Worm (Caenorhabditis elegans) whole organism, midembryonic: Measurements from ENCODE around the gene cest-3.

Experiments used
- T22C8.4 ChIP-seq: fragments of 200-800 bp; sonication (Bioruptor generic); IDR thresholded peaks from 2 replicates; pipeline ENCODE4 v1.3.6; 2022; ENCODE audit warnings: missing genetic modification characterization, missing compliant biosample characterization
- cog-1 ChIP-seq: sonication (generic microtip); optimal IDR thresholded peaks from 2 replicates; lab custom pipeline; 2016; ENCODE audit warnings: missing genetic modification characterization, missing compliant biosample characterization
- flt-1 ChIP-seq: fragments of 200-800 bp; sonication (Bioruptor generic); IDR thresholded peaks from 2 replicates; pipeline ENCODE4 v1.3.6; 2022; ENCODE audit warnings: missing genetic modification characterization, missing compliant biosample characterization
- klf-2 ChIP-seq: fragments of 200-800 bp; sonication (Bioruptor generic); conservative IDR thresholded peaks from 2 replicates; pipeline ENCODE4 v1.3.6; 2022; ENCODE audit warnings: missing genetic modification reagents, missing genetic modification characterization, missing compliant biosample characterization
- med-1 ChIP-seq: sonication (generic microtip); optimal IDR thresholded peaks from 2 replicates; lab custom pipeline; 2017; ENCODE audit warnings: missing genetic modification characterization, mild to moderate bottlenecking, missing compliant biosample characterization, antibody characterized with exemption, missing genetic modification reagents; ENCODE audit not compliant: insufficient read depth
- ref-1 ChIP-seq: fragments of 200-800 bp; sonication (Bioruptor generic); conservative IDR thresholded peaks from 2 replicates; pipeline ENCODE4 v1.3.6; 2022; ENCODE audit warnings: missing genetic modification reagents, missing genetic modification characterization, missing compliant biosample characterization
- tab-1 ChIP-seq: fragments of 200-800 bp; sonication (Bioruptor generic); IDR thresholded peaks from 2 replicates; pipeline ENCODE4 v1.3.6; 2022; ENCODE audit warnings: missing genetic modification characterization, missing compliant biosample characterization
- ztf-23 ChIP-seq: fragments of 200-800 bp; sonication (Bioruptor generic); IDR thresholded peaks from 2 replicates; pipeline ENCODE4 v1.3.6; 2022; ENCODE audit warnings: missing genetic modification reagents, missing genetic modification characterization, missing compliant biosample characterization
- ztf-29 ChIP-seq: fragments of 200-800 bp; sonication (Bioruptor generic); IDR thresholded peaks from 2 replicates; pipeline ENCODE4 v1.3.6; 2022; ENCODE audit warnings: missing genetic modification reagents, missing genetic modification characterization, missing compliant biosample characterization

The cest-3 gene

DNA sequence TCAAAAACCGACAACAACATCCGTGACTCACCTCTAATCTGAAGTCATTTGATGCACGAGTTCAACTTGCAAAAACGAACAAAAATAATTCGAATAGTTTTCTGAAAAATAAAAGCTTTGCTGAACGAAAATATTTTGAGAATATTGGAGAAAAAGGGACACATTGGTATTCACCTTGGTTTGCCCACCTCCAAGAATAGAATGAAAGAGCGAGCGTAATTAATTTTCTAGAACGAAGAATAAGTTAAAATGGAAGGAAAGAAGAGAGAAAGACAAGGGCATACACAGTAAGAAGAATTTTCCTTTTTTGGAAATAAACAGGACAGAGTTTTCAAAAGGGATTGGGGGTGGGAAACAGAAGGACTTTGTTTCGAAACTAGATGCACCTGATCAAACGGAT is 28.6 kb upstream of the cest-3 start, which contains the start of gene cab-1:
Gene cab-1 (minus strand): TSS at position 101 of the 400 bp plus-strand sequence.
- TF ChIP-seq T22C8.4 (GFP tag; lab: Robert Waterston, UW) (no peak), ztf-29 (no peak), flt-1 (no peak), tab-1 (GFP tag; lab: Robert Waterston, UW) (no peak), ref-1 (GFP tag; lab: Robert Waterston, UW) (no peak), med-1 (no peak), cog-1 (no peak), ztf-23 (no peak), klf-2 (no peak)

DNA sequence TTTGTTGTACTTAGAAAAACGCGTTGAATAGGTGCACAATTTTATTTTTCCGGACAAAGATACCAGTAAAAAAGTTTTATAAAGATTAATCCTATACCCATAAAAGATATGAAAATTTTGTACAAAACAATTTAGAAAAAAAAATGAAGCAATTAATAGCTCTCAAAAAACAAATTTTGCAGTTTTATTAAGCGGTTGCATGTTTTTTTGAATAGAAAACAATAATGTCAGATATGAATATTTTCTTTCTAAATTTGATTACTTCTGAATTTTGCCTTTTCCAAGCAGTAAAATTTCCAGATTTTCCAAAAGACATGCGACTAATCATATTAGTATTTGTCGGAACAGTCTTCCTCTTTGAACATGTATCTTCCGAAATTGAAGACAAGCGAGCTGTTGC is 24.5 kb upstream of the cest-3 start, which contains the start of gene C23H4.8:
Gene C23H4.8 (plus strand): TSS at position 301 of the 400 bp plus-strand sequence.
- TF ChIP-seq ztf-29: no peak
- no peak for TF ChIP-seq med-1
- TF ChIP-seq ref-1 (GFP tag; lab: Robert Waterston, UW): no peak
- TF ChIP-seq ztf-23: no peak
- no peak for TF ChIP-seq klf-2
- no peak for TF ChIP-seq cog-1
- TF ChIP-seq flt-1: no peak
- TF ChIP-seq tab-1 (GFP tag; lab: Robert Waterston, UW): no peak
- TF ChIP-seq T22C8.4 (GFP tag; lab: Robert Waterston, UW): no peak

DNA sequence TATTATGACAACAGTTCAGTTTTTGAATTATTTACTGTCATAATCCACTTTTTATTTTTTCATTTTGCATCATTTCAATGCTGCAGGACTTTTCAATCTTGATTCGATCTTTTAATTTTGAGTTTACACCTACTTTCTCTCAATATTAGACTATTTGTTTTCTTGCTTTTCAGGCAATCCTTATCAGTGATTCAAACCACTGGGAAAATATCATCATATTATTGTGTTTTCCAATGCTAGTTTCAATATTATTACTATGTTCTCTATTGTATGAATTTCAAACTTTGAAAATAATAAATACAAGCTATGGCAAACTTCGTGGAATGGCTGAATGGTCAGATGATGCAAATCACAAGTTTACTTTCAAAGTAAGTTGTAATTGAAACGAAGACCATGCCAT is 22.0 kb upstream of the cest-3 start, which contains the start of gene cest-8:
Gene cest-8 (plus strand): TSS at position 184 of the 400 bp plus-strand sequence.
- no peak for TF ChIP-seq tab-1 (GFP tag; lab: Robert Waterston, UW)
- TF ChIP-seq med-1: no peak
- TF ChIP-seq ztf-29: no peak
- TF ChIP-seq T22C8.4 (GFP tag; lab: Robert Waterston, UW): no peak
- TF ChIP-seq ztf-23: no peak
- no peak for TF ChIP-seq cog-1

DNA sequence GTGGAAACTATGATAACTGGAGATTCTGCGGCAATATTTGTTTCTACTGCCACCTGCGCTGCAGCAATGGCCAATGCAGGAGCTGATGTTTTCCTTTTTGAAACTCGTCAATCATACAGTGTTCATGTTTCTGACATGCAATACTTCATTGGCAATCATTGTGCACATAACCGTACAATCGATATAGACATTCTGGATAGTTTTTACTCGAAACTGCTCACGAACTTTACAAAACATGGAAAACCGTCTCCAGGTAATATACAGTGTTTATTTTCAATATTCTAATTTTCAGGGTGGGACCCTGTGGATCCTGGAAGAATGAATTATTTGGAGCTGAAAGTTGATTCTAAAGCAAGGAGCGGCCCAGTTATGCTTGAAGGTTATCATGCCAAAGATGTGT is 19.6 kb upstream of the cest-3 start, which contains the start of gene cest-9.2:
Gene cest-9.2 (plus strand): TSS at position 301 of the 400 bp plus-strand sequence.
- no peak for TF ChIP-seq klf-2
- no peak for TF ChIP-seq flt-1

DNA sequence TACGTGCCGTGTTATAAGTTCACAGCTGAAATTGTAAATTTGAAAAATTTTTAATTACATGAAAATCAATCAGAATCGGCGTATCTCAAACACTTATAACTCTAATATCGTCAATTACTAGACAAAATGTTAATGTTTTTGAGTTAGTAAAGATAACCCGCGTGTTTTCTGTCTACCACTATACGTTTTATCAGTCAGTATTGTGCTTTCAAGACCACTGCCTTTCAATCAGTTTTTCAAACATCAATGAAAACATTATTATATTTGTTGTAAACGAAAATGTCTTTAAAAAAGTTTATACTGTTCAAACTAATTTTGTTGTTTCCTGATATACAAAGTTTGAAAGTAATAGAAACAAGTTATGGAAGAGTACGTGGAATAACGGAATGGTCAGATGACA is 18.7 kb upstream of the cest-3 start:
- no peak for TF ChIP-seq T22C8.4 (GFP tag; lab: Robert Waterston, UW)
- no peak for TF ChIP-seq med-1
- TF ChIP-seq ref-1 (GFP tag; lab: Robert Waterston, UW): no peak
- no peak for TF ChIP-seq klf-2
- no peak for TF ChIP-seq cog-1

DNA sequence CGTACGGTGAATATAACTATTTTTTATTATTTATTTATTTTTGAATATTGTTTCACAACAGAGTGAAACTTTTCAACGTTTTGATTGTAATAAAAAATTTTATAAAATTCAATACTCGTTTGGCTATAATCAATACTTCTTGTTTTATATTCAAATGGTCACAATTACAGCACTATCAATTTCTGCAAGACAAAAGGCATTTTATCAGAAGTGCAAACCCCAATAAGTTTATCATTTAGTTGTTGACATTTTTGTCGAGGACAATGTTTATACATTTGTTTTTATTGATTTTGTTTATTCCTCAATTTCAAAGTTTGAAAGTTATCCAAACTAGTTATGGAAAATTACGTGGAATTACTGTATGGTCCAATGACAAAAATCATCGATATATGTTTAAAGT is 15.5 kb upstream of the cest-3 start, which contains the start of gene cest-9.1:
Gene cest-9.1 (plus strand): TSS at position 213 of the 400 bp plus-strand sequence.
- TF ChIP-seq ztf-29 (no peak), tab-1 (GFP tag; lab: Robert Waterston, UW) (no peak), T22C8.4 (GFP tag; lab: Robert Waterston, UW) (no peak), flt-1 (no peak), ztf-23 (no peak), klf-2 (no peak), cog-1 (no peak), ref-1 (GFP tag; lab: Robert Waterston, UW) (no peak), med-1 (no peak)

DNA sequence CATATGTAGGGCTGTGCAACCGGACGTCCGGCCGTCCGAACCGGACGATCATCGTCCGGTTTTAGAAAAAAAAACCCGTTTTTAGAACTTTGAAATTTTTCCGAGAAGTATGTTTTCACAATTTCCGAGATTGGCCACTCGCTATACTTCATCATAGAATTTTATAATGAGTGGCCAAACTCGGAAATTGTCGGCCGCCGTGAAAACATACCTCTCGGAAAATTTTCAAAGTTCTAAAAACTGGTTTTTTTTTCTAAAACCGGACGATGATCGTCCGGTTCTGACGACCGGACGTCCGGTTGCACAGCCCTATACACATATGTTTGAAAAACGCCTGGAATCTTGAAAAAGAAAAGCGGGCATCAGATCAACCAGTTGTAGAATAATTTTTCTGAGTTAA is 14.3 kb upstream of the cest-3 start:
- TF ChIP-seq klf-2 (no peak), flt-1 (no peak), ztf-29 (no peak), T22C8.4 (GFP tag; lab: Robert Waterston, UW) (no peak), med-1 (no peak), ref-1 (GFP tag; lab: Robert Waterston, UW) (no peak), tab-1 (GFP tag; lab: Robert Waterston, UW) (no peak), ztf-23 (no peak), cog-1 (no peak)

DNA sequence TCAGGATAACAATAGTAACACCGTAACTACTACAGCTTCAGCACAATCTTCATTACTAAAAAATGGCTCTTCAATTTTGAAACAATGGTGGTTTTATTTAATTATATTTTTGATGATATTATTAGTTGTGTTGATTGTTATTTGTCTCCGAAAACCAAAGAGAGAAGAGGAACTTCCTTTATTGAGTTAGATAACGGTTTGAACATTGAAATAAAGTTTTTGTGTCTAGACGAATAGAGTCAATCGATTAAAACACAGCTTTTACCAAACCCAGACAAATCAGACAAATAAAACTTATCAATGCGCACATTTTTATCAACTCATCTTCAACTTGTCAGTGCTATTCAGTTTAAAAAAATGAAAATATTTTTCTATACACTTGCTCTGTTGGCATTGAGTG is 11.8 kb upstream of the cest-3 start, which contains the start of gene cest-7:
Gene cest-7 (plus strand): TSS at position 301 of the 400 bp plus-strand sequence.
- no peak for TF ChIP-seq ref-1 (GFP tag; lab: Robert Waterston, UW)

DNA sequence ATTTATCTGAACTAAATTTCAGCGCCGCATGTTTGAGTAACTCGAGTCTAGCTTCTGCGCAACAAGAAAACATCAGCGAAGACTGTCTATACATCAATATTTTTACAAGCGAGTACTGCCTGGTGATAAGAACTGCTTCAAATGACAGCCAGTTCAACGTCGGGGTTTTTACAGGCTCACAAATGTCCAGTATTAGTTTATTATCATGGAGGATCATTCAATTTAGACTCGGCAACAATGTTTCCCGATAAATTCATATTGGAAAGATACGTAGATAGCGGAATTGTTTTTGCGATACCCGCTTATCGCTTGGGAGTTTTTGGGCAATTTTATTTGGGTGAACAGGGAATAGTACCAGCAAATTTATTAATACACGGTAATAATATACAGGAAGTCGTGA is 11.1 kb upstream of the cest-3 start:
- TF ChIP-seq tab-1 (GFP tag; lab: Robert Waterston, UW) (no peak), ref-1 (GFP tag; lab: Robert Waterston, UW) (no peak)

DNA sequence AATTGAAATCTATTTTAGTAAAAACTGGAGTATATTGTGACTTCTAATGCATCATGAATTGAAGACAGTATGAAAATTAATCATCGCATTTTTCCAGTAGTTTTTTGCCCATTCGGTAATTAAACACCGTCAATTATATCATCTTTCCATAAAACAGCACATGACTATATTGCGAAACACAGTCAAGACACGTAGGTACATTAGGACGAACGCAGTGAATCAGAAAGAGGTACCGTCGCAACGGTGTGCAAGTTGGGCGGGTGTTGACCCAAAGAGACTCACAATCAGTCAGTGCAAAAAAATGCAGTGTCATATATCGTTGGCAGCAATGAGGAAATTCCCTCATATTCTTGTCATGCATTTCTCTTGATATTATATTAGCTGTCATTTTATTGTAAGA is 7.0 kb upstream of the cest-3 start:
- TF ChIP-seq med-1 (no peak), T22C8.4 (GFP tag; lab: Robert Waterston, UW) (no peak), ztf-29 (no peak), flt-1 (no peak), klf-2 (no peak), cog-1 (no peak), ztf-23 (no peak), tab-1 (GFP tag; lab: Robert Waterston, UW) (no peak), ref-1 (GFP tag; lab: Robert Waterston, UW) (no peak)

DNA sequence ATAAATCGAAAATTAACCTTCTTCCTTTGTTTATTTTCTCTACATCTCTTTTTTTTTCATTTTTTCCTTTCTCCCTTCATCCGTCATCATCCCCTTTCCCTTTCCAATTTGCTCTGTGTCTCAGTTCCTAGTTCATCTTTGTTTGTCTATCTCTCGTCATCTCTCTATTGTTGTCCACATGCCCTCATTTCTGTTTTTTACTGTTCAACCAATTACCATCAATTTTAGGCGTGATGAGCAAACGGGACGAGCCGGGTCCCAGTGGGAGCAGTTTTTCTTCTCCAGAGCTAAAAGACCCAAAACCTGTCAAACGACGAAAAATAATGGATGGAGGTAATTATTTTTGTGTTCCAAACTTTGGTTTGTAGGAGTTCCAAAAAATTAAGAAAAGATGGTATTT is 6.1 kb upstream of the cest-3 start, which contains the start of gene C23H4.6:
Gene C23H4.6 (plus strand): TSS at position 219 of the 400 bp plus-strand sequence.
- no peak for TF ChIP-seq T22C8.4 (GFP tag; lab: Robert Waterston, UW)
- TF ChIP-seq ztf-29: no peak
- TF ChIP-seq flt-1: no peak
- TF ChIP-seq ztf-23: no peak
- no peak for TF ChIP-seq tab-1 (GFP tag; lab: Robert Waterston, UW)
- no peak for TF ChIP-seq klf-2
- TF ChIP-seq cog-1: no peak
- no peak for TF ChIP-seq med-1
- no peak for TF ChIP-seq ref-1 (GFP tag; lab: Robert Waterston, UW)

DNA sequence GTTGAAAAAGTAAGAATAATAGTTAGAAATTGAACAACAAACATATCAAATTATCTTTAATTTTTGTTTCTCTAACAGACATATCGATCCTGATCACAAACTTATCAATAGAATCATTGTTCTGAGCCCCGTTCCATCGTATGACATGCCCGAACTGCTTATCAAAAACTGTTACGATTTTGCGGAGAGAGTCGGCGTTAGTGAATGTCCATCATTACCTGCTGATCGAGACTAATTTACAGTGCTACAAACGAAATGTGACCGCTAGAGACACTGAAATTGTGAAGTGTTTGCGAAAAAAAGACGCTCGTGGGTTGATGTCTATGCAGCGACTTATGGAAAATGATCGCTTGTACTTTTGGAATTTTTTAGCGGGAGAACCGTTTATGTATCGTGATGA is 1.5 kb downstream of the cest-3 start:
- TF ChIP-seq ref-1 (GFP tag; lab: Robert Waterston, UW) (no peak), klf-2 (no peak), ztf-29 (no peak), tab-1 (GFP tag; lab: Robert Waterston, UW) (no peak), ztf-23 (no peak), med-1 (no peak), T22C8.4 (GFP tag; lab: Robert Waterston, UW) (no peak), cog-1 (no peak), flt-1 (no peak)
